Worm (Caenorhabditis elegans): ENCODE measurements around the gene spp-9.
A peak's percentile ranks its signal among the peaks of the same experiment; 100 is the strongest.

spp-9 gene

ce11 chrX:11498871-11499270, 11.3 kb downstream of the spp-9 start:
- TF ChIP-seq ceh-32 (tag; optimal IDR thresholded peaks at IDR 0.05; ENCODE audit: poor library complexity) (no peak), nhr-6 (tag; optimal IDR thresholded peaks at IDR 0.05) (no peak), unc-130 (GFP tag; optimal IDR thresholded peaks at IDR 0.05) (no peak), ceh-62 (tag; optimal IDR thresholded peaks at IDR 0.05) (no peak), ZK546.5 (tag; optimal IDR thresholded peaks at IDR 0.05) (no peak), snpc-4 (tag; optimal IDR thresholded peaks at IDR 0.05) (no peak), mes-2 (tag; optimal IDR thresholded peaks at IDR 0.05; ENCODE audit: poor library complexity, severe bottlenecking) (no peak), Y48G9A.11 (GFP tag; IDR thresholded peaks at IDR 0.05) (no peak), duxl-1 (tag; optimal IDR thresholded peaks at IDR 0.05; ENCODE audit: poor library complexity) (no peak), nhr-76 (tag; optimal IDR thresholded peaks at IDR 0.05) (no peak), lsy-2 (tag; optimal IDR thresholded peaks at IDR 0.05) (no peak), mxl-3 (GFP tag; optimal IDR thresholded peaks at IDR 0.05) (no peak), mdl-1 (tag; optimal IDR thresholded peaks at IDR 0.05) (no peak), ceh-82 (tag; optimal IDR thresholded peaks at IDR 0.05) (no peak), attf-4 (tag; optimal IDR thresholded peaks at IDR 0.05) (no peak), ztf-11 (tag; optimal IDR thresholded peaks at IDR 0.05) (no peak), ZK337.2 (GFP tag; IDR thresholded peaks at IDR 0.05) (no peak), unc-62 (GFP tag; optimal IDR thresholded peaks at IDR 0.05 in 1 of 2) (no peak), unc-62 (tag; optimal IDR thresholded peaks at IDR 0.05) (no peak), nhr-25 (tag; optimal IDR thresholded peaks at IDR 0.05; ENCODE audit: borderline replicate concordance, insufficient read depth) (no peak), daf-19 (GFP tag; conservative IDR thresholded peaks at IDR 0.05) (no peak), saeg-2 (GFP tag; IDR thresholded peaks at IDR 0.05) (no peak), ctbp-1 (GFP tag; IDR thresholded peaks at IDR 0.05) (no peak), T26A8.4 (GFP tag; IDR thresholded peaks at IDR 0.05) (no peak), fkh-10 (GFP tag; optimal IDR thresholded peaks at IDR 0.05) (no peak), F49E8.2 (tag; optimal IDR thresholded peaks at IDR 0.05; ENCODE audit: borderline replicate concordance) (no peak), dmd-8 (GFP tag; IDR thresholded peaks at IDR 0.05) (no peak), mep-1 (tag; optimal IDR thresholded peaks at IDR 0.05) (no peak), pqm-1 (tag; optimal IDR thresholded peaks at IDR 0.05) (peak; percentile 77), Y5F2A.4 (GFP tag; optimal IDR thresholded peaks at IDR 0.05) (no peak), egl-27 (tag; optimal IDR thresholded peaks at IDR 0.05) (no peak), dve-1 (tag; optimal IDR thresholded peaks at IDR 0.05; ENCODE audit: insufficient read depth) (peak; percentile 45), ceh-44 (GFP tag; IDR thresholded peaks at IDR 0.05) (no peak), mdt-29 (GFP tag; IDR thresholded peaks at IDR 0.05) (no peak), R02D3.7 (tag; optimal IDR thresholded peaks at IDR 0.05) (no peak), hlh-11 (tag; optimal IDR thresholded peaks at IDR 0.05) (peak; percentile 7), dmd-9 (GFP tag; IDR thresholded peaks at IDR 0.05) (no peak), nhr-237 (tag; optimal IDR thresholded peaks at IDR 0.05) (no peak), lir-3 (tag; optimal IDR thresholded peaks at IDR 0.05) (no peak), sdz-12 (GFP tag; optimal IDR thresholded peaks at IDR 0.05) (no peak), Y75B8A.6 (GFP tag; IDR thresholded peaks at IDR 0.05) (no peak), daf-16 (GFP tag; optimal IDR thresholded peaks at IDR 0.05) (no peak), daf-16 (tag; optimal IDR thresholded peaks at IDR 0.05) (peak; percentile 35), nhr-28 (tag; optimal IDR thresholded peaks at IDR 0.05) (peak; percentile 88), F10B5.3 (tag; optimal IDR thresholded peaks at IDR 0.05) (no peak), jun-1 (tag; optimal IDR thresholded peaks at IDR 0.05) (no peak), php-3 (GFP tag; IDR thresholded peaks at IDR 0.05) (peak; percentile 84), fos-1 (tag; optimal IDR thresholded peaks at IDR 0.05) (no peak), madf-5 (GFP tag; IDR thresholded peaks at IDR 0.05) (no peak), hif-1 (tag; optimal IDR thresholded peaks at IDR 0.05) (no peak), F26F4.8 (GFP tag; conservative IDR thresholded peaks at IDR 0.05) (no peak), skn-1 (tag; optimal IDR thresholded peaks at IDR 0.05) (no peak), set-16 (GFP tag; IDR thresholded peaks at IDR 0.05) (no peak)

All from whole organism, L4 larva.